Fruit fly (Drosophila melanogaster): ENCODE measurements around the gene ksh.

The ksh gene

DNA sequence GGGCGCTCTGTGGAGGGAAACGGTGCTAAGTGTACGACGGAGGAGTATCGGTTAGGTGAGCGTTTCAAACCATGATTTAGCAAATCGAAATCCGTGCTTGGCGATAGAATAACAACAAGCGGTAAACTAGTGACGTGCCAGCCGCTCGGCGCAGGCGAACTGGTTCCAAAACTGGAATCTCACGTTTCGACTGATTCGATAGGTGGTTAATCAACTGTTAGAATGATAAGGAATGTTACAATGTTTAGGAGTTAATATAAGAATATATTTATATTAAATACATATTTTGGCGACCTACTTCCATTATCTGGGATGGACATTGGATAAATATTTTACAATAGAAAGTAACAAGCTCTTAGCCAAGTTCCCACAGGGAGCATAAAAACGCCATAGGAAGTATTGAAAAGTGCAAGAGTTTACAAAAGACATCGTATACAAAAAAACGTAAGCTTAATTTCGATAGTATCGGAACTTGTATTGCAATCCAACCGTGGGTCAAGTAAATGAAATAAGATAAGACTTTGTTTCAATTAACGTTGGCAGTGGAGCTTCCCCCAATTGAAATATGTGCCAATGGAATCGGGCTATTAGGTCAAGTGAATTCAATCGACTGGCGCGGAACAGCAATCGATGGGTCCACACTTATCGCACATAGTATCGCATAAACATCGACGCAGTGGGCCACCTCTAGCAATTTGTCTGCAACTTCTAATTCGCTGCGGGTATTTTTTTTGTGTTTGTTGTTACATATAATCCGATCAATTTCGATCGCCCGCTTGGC, at the start of gene ksh, which contains the start of the genes CG14200 and Pfrx (continued):
- no peak for TF ChIP-seq az2 (GFP tag; optimal IDR thresholded peaks at IDR 0.05)
- no peak for TF ChIP-seq gro (GFP tag; optimal IDR thresholded peaks at IDR 0.05)
- TF ChIP-seq CrebB (tag; optimal IDR thresholded peaks at IDR 0.05), result no peak
- no peak for TF ChIP-seq CG13123 (GFP tag; optimal IDR thresholded peaks at IDR 0.05)
- peak; percentile 89 for TF ChIP-seq HLH4C (GFP tag; IDR thresholded peaks at IDR 0.05; ENCODE audit: partially characterized antibody)
- TF ChIP-seq tio (GFP tag; optimal IDR thresholded peaks at IDR 0.05), result no peak
- peak; percentile 39 for TF ChIP-seq sna (GFP tag; IDR thresholded peaks at IDR 0.05; ENCODE audit: partially characterized antibody)
- TF ChIP-seq gcm2 (GFP tag; optimal IDR thresholded peaks at IDR 0.05), result no peak
- TF ChIP-seq pros (GFP tag; optimal IDR thresholded peaks at IDR 0.05), result no peak
- no peak for TF ChIP-seq gce (GFP tag; IDR thresholded peaks at IDR 0.05)
- no peak for TF ChIP-seq CG12942 (GFP tag; optimal IDR thresholded peaks at IDR 0.05)
- TF ChIP-seq CG10543 (GFP tag; optimal IDR thresholded peaks at IDR 0.05), result peak; percentile 18
- no peak for TF ChIP-seq Gsc (GFP tag; IDR thresholded peaks at IDR 0.05)
- no peak for TF ChIP-seq bab2 (GFP tag; optimal IDR thresholded peaks at IDR 0.05)
- no peak for TF ChIP-seq ara (GFP tag; IDR thresholded peaks at IDR 0.05)
- TF ChIP-seq CG6854 (GFP tag; optimal IDR thresholded peaks at IDR 0.05), result no peak
- TF ChIP-seq fd96Cb (tag; optimal IDR thresholded peaks at IDR 0.05), result no peak
- peak; percentile 89 for TF ChIP-seq Myb (GFP tag; optimal IDR thresholded peaks at IDR 0.05)
- TF ChIP-seq CG10366 (GFP tag; IDR thresholded peaks at IDR 0.05), result no peak
- no peak for TF ChIP-seq CG31388 (GFP tag; optimal IDR thresholded peaks at IDR 0.05)
- no peak for TF ChIP-seq emc (GFP tag; optimal IDR thresholded peaks at IDR 0.05)
- no peak for TF ChIP-seq pnt (GFP tag; optimal IDR thresholded peaks at IDR 0.05)
- no peak for TF ChIP-seq da (GFP tag; optimal IDR thresholded peaks at IDR 0.05)
- TF ChIP-seq klu (GFP tag; IDR thresholded peaks at IDR 0.05), result 0 out of 2 replicates have a peak, but pooled peaks have one; percentile 17
- no peak for TF ChIP-seq Taf1 (GFP tag; IDR thresholded peaks at IDR 0.05)
- TF ChIP-seq ftz-f1 (GFP tag; optimal IDR thresholded peaks at IDR 0.05), result no peak
- TF ChIP-seq BEAF-32 (GFP tag; optimal IDR thresholded peaks at IDR 0.05), result peak; percentile 92
- TF ChIP-seq mam (GFP tag; optimal IDR thresholded peaks at IDR 0.05), result peak; percentile 34
- TF ChIP-seq psq (GFP tag; optimal IDR thresholded peaks at IDR 0.05), result no peak
- TF ChIP-seq Meics (GFP tag; optimal IDR thresholded peaks at IDR 0.05), result no peak
- TF ChIP-seq NFAT (GFP tag; IDR thresholded peaks at IDR 0.05), result peak; percentile 55; the same call in 1 of the 2 replicates
- no peak for TF ChIP-seq Drgx (GFP tag; IDR thresholded peaks at IDR 0.05)
- TF ChIP-seq br (optimal IDR thresholded peaks at IDR 0.05), result no peak
- no peak for TF ChIP-seq sug (tag; optimal IDR thresholded peaks at IDR 0.05)
- no peak for TF ChIP-seq Bdp1 (GFP tag; optimal IDR thresholded peaks at IDR 0.05)
- 0 out of 3 replicates have a peak, but pooled peaks have one; percentile 23 for TF ChIP-seq Aef1 (GFP tag; IDR thresholded peaks at IDR 0.05)
- no peak for TF ChIP-seq CG30431 (GFP tag; optimal IDR thresholded peaks at IDR 0.05)
- TF ChIP-seq abd-A (tag; optimal IDR thresholded peaks at IDR 0.05), result no peak
- TF ChIP-seq CG4707 (GFP tag; optimal IDR thresholded peaks at IDR 0.05), result no peak
- peak; percentile 21 for TF ChIP-seq NfI (GFP tag; optimal IDR thresholded peaks at IDR 0.05)
- no peak for TF ChIP-seq scrt (GFP tag; optimal IDR thresholded peaks at IDR 0.05)
- no peak for TF ChIP-seq chif (GFP tag; optimal IDR thresholded peaks at IDR 0.05)
- no peak for TF ChIP-seq Xbp1 (GFP tag; optimal IDR thresholded peaks at IDR 0.05)
- TF ChIP-seq ewg (GFP tag; optimal IDR thresholded peaks at IDR 0.05), result no peak
- TF ChIP-seq yki (optimal IDR thresholded peaks at IDR 0.05), result no peak
- no peak for TF ChIP-seq croc (GFP tag; conservative IDR thresholded peaks at IDR 0.05)
- no peak for TF ChIP-seq CG6765 (GFP tag; optimal IDR thresholded peaks at IDR 0.05)
- no peak for TF ChIP-seq Dek (tag; optimal IDR thresholded peaks at IDR 0.05)
- TF ChIP-seq CG7987 (GFP tag; optimal IDR thresholded peaks at IDR 0.05), result no peak
- no peak for TF ChIP-seq CG10565 (GFP tag; optimal IDR thresholded peaks at IDR 0.05)
- TF ChIP-seq zfh2 (GFP tag; optimal IDR thresholded peaks at IDR 0.05), result peak; percentile 50
